Fruit fly (Drosophila melanogaster): ENCODE results near the gene CG15546.

- TF ChIP-seq Crg-1 (GFP tag; optimal IDR thresholded peaks at IDR 0.05), result no peak
- TF ChIP-seq CG33017 (tag; optimal IDR thresholded peaks at IDR 0.05), result no peak
- TF ChIP-seq CG1620 (GFP tag; optimal IDR thresholded peaks at IDR 0.05), result no peak
Measured at dm6 chr3R:30874679-30875078, 1.3 kb downstream of the CG15546 start.

Measured in whole organism, adult.